Worm (Caenorhabditis elegans) whole organism, young adult: Measurements from ENCODE around the gene mdt-1.2.

ENCODE experiments used
- ama-1 ChIP-seq, 3 experiments: fragments of 150-350 bp in 1 of 3; sonication (generic microtip) in 2 of 3; optimal IDR thresholded peaks; 2 replicates each; lab custom pipeline; 2014 to 2018; ENCODE audit warnings: missing biosample characterization in 2 of 3, missing genetic modification characterization in 2 of 3, missing genetic modification reagents in 2 of 3
- dpl-1 ChIP-seq: fragments of 150-350 bp; optimal IDR thresholded peaks from 2 replicates; lab custom pipeline; 2014; ENCODE audit warnings: missing biosample characterization, missing genetic modification reagents, missing genetic modification characterization
- hmg-20 ChIP-seq: fragments of 200-800 bp; sonication (Bioruptor generic); IDR thresholded peaks from 2 replicates; pipeline ENCODE4 v1.3.6; 2022; ENCODE audit warnings: missing genetic modification reagents, missing genetic modification characterization, missing compliant biosample characterization
- lag-1 ChIP-seq: fragments of 200-800 bp; sonication (Bioruptor generic); IDR thresholded peaks from 2 replicates; pipeline ENCODE4 v1.3.6; 2022; ENCODE audit warnings: missing genetic modification reagents, missing genetic modification characterization, missing compliant biosample characterization
- lir-1 ChIP-seq: fragments of 200-800 bp; sonication (Bioruptor generic); conservative IDR thresholded peaks from 2 replicates; pipeline ENCODE4 v1.3.6; 2022; ENCODE audit warnings: missing genetic modification reagents, missing genetic modification characterization, missing compliant biosample characterization
- nfya-1 ChIP-seq: sonication (generic microtip); optimal IDR thresholded peaks from 2 replicates; lab custom pipeline; 2017; ENCODE audit warnings: antibody characterized with exemption, missing compliant biosample characterization, missing genetic modification characterization, borderline replicate concordance; ENCODE audit not compliant: insufficient read depth
- rec-8 ChIP-seq, 2 experiments: sonication (generic microtip); optimal IDR thresholded peaks; 2 replicates each; lab custom pipeline; 2016; ENCODE audit warnings: mild to moderate bottlenecking in 2 of 2, missing genetic modification characterization in 2 of 2, missing genetic modification reagents in 2 of 2, missing genotype in 2 of 2, missing biosample characterization in 1 of 2, missing compliant biosample characterization in 1 of 2, moderate library complexity in 1 of 2
- sea-2 ChIP-seq: fragments of 200-800 bp; sonication (Bioruptor generic); IDR thresholded peaks from 2 replicates; pipeline ENCODE4 v1.3.6; 2022; ENCODE audit warnings: missing genetic modification characterization, missing compliant biosample characterization

DNA sequence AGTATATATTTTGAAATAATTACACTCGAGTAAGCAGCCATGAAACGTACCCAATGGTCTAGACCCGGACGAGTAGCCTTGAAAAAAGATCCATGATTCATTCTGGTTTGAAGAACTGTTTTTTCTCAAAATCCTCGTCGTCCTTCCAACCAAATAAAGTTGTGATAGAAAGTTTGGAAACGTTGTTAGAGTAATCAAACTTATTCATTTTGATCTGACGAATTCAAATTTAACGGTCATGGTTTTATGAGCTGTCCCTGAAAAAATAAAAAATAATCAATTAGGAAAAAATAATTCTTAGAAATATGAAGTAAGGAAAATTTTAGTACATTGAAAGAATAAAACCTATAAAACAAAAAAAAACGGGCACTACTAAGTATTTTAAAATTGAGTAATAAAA lies 25.4 kb downstream of the mdt-1.2 start, which contains the start of gene B0302.4:
- TF ChIP-seq ama-1 (optimal IDR thresholded peaks at IDR 0.05; lab: Kevin White, UChicago): no peak
- no peak for TF ChIP-seq ama-1 (GFP tag; optimal IDR thresholded peaks at IDR 0.05; lab: Kevin White, UChicago)
- TF ChIP-seq rec-8 (tag; optimal IDR thresholded peaks at IDR 0.05; lab: Kevin White, UChicago): no peak
- TF ChIP-seq lir-1 (GFP tag; lab: Robert Waterston, UW): no peak
- TF ChIP-seq sea-2 (GFP tag; lab: Robert Waterston, UW): no peak
- TF ChIP-seq lag-1 (GFP tag; lab: Robert Waterston, UW): no peak
- no peak for TF ChIP-seq nfya-1 (tag; lab: Kevin White, UChicago)
- no peak for TF ChIP-seq hmg-20
- no peak for TF ChIP-seq dpl-1 (GFP tag; lab: Kevin White, UChicago)
